Worm (Caenorhabditis elegans) whole organism, early embryonic: ENCODE measurements around the gene cutl-3.

Experiments used
- B0310.2 ChIP-seq: sonication (generic microtip); optimal IDR thresholded peaks from 2 replicates; lab custom pipeline; 2016; ENCODE audit warnings: mild to moderate bottlenecking, missing genetic modification characterization, missing compliant biosample characterization
- F13C5.2 ChIP-seq: sonication (generic microtip); optimal IDR thresholded peaks from 2 replicates; lab custom pipeline; 2017; ENCODE audit warnings: mild to moderate bottlenecking, missing genetic modification characterization, inconsistent platforms, missing compliant biosample characterization
- aly-1 ChIP-seq: sonication (generic microtip); optimal IDR thresholded peaks from 2 replicates; lab custom pipeline; 2016; ENCODE audit warnings: missing genetic modification characterization, missing compliant biosample characterization
- ama-1 ChIP-seq: fragments of 150-350 bp; optimal IDR thresholded peaks from 2 replicates; lab custom pipeline; 2014
- ceh-13 ChIP-seq: fragments of 200-800 bp; sonication (Bioruptor generic); optimal IDR thresholded peaks from 2 replicates; lab custom pipeline; 2018; ENCODE audit warnings: mild to moderate bottlenecking, missing genetic modification characterization, missing compliant biosample characterization
- ceh-36 ChIP-seq: sonication (generic microtip); optimal IDR thresholded peaks from 2 replicates; lab custom pipeline; 2016; ENCODE audit warnings: missing genetic modification characterization, inconsistent platforms, missing compliant biosample characterization
- ets-7 ChIP-seq: sonication (generic microtip); optimal IDR thresholded peaks from 2 replicates; lab custom pipeline; 2016; ENCODE audit warnings: missing genotype, missing genetic modification characterization, missing compliant biosample characterization
- flt-1 ChIP-seq: fragments of 200-800 bp; sonication (Bioruptor generic); IDR thresholded peaks from 2 replicates; pipeline ENCODE4 v1.3.6; 2022; ENCODE audit warnings: missing genetic modification characterization, missing compliant biosample characterization
- hmbx-1 ChIP-seq: sonication (generic microtip); optimal IDR thresholded peaks from 2 replicates; lab custom pipeline; 2016; ENCODE audit warnings: mild to moderate bottlenecking, missing genetic modification characterization, missing compliant biosample characterization
- hmg-4 ChIP-seq: fragments of 200-800 bp; sonication (Bioruptor generic); optimal IDR thresholded peaks from 2 replicates; lab custom pipeline; 2018; ENCODE audit warnings: mild to moderate bottlenecking, missing genetic modification characterization, missing compliant biosample characterization
- hnd-1 ChIP-seq: sonication (generic microtip); optimal IDR thresholded peaks from 2 replicates; lab custom pipeline; 2016; ENCODE audit warnings: missing genetic modification characterization, missing compliant biosample characterization
- pes-1 ChIP-seq: fragments of 200-800 bp; sonication (Bioruptor generic); IDR thresholded peaks from 2 replicates; pipeline ENCODE4 v1.3.6; 2022; ENCODE audit warnings: missing genetic modification reagents, missing genetic modification characterization, missing compliant biosample characterization
- scrt-1 ChIP-seq: fragments of 200-800 bp; sonication (Bioruptor generic); IDR thresholded peaks from 2 replicates; pipeline ENCODE4 v1.3.6; 2022; ENCODE audit warnings: missing genetic modification characterization, missing compliant biosample characterization
- sea-1 ChIP-seq: fragments of 200-800 bp; sonication (Bioruptor generic); conservative IDR thresholded peaks from 2 replicates; pipeline ENCODE4 v1.3.6; 2022; ENCODE audit warnings: missing genetic modification characterization, missing compliant biosample characterization
- tbx-11 ChIP-seq: fragments of 200-800 bp; sonication (Bioruptor generic); IDR thresholded peaks from 2 replicates; pipeline ENCODE4 v1.3.6; 2022; ENCODE audit warnings: missing genetic modification characterization, missing compliant biosample characterization
- tbx-37 ChIP-seq: fragments of 200-800 bp; sonication (Bioruptor generic); conservative IDR thresholded peaks from 2 replicates; pipeline ENCODE4 v1.3.6; 2022; ENCODE audit warnings: missing genetic modification reagents, missing genetic modification characterization, missing compliant biosample characterization
- tra-4 ChIP-seq: sonication (generic microtip); optimal IDR thresholded peaks from 2 replicates; lab custom pipeline; 2017; ENCODE audit warnings: missing genetic modification characterization, missing compliant biosample characterization

The cutl-3 gene

DNA sequence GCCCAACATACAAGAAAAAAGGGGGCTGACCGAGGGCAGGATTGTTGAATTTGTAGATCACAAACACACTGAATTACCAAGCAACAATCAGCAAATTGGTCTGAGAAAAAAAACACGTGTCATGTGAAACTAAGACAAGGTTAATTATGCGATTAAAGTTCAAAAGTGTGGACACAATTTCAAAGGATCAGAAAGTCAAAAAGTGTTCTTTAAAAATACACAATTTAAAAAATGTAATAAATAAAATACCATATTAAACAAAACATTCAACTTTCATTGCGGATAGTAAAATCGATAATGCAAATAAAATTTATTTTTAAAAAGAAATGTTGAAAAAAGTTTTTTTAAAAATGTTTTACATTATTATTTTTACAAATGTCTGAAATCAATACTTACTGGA is at the start of gene cutl-3:
TSS of gene cutl-3 (minus strand) at position 101 of the 400 bp plus-strand sequence.
- TF ChIP-seq F13C5.2 (no peak), tra-4 (tag; lab: Kevin White, UChicago) (no peak), hmbx-1 (tag; lab: Kevin White, UChicago) (no peak), pes-1 (GFP tag; lab: Robert Waterston, UW) (no peak), tbx-37 (GFP tag; lab: Robert Waterston, UW) (no peak), ceh-36 (tag; lab: Kevin White, UChicago) (no peak), tbx-11 (GFP tag; lab: Robert Waterston, UW) (no peak), scrt-1 (GFP tag; lab: Robert Waterston, UW) (no peak), ets-7 (tag; lab: Kevin White, UChicago) (no peak), aly-1 (no peak), sea-1 (GFP tag; lab: Robert Waterston, UW) (no peak), hnd-1 (tag; lab: Kevin White, UChicago) (no peak)

ce11 chrX:15047541-15047940 is 48.5 kb upstream of the cutl-3 start:
- TF ChIP-seq scrt-1 (GFP tag; lab: Robert Waterston, UW), result no peak
- no peak for TF ChIP-seq ceh-13 (GFP tag; lab: Kevin White, UChicago)
- TF ChIP-seq tbx-37 (GFP tag; lab: Robert Waterston, UW), result no peak
- no peak for TF ChIP-seq tra-4 (tag; lab: Kevin White, UChicago)
- no peak for TF ChIP-seq B0310.2
- no peak for TF ChIP-seq ama-1 (lab: Kevin White, UChicago)
- no peak for TF ChIP-seq tbx-11 (GFP tag; lab: Robert Waterston, UW)
- no peak for TF ChIP-seq sea-1 (GFP tag; lab: Robert Waterston, UW)
- no peak for TF ChIP-seq aly-1
- no peak for TF ChIP-seq hmg-4 (GFP tag; lab: Kevin White, UChicago)
- TF ChIP-seq ets-7 (tag; lab: Kevin White, UChicago), result no peak
- no peak for TF ChIP-seq F13C5.2
- TF ChIP-seq flt-1 (GFP tag; lab: Robert Waterston, UW), result no peak
- no peak for TF ChIP-seq ceh-36 (tag; lab: Kevin White, UChicago)
- TF ChIP-seq hmbx-1 (tag; lab: Kevin White, UChicago), result no peak
- no peak for TF ChIP-seq pes-1 (GFP tag; lab: Robert Waterston, UW)
- TF ChIP-seq hnd-1 (tag; lab: Kevin White, UChicago), result no peak

- TF ChIP-seq tra-4 (tag; lab: Kevin White, UChicago) (no peak), hmbx-1 (tag; lab: Kevin White, UChicago) (no peak), ceh-13 (GFP tag; lab: Kevin White, UChicago) (no peak)
Observed at ce11 chrX:15045401-15045800, 46.4 kb upstream of the cutl-3 start.

- no peak for TF ChIP-seq ceh-36 (tag; lab: Kevin White, UChicago)
- TF ChIP-seq hmbx-1 (tag; lab: Kevin White, UChicago), result no peak
- TF ChIP-seq scrt-1 (GFP tag; lab: Robert Waterston, UW), result no peak
- no peak for TF ChIP-seq tra-4 (tag; lab: Kevin White, UChicago)
- TF ChIP-seq hnd-1 (tag; lab: Kevin White, UChicago), result no peak
- TF ChIP-seq sea-1 (GFP tag; lab: Robert Waterston, UW), result no peak
- no peak for TF ChIP-seq flt-1 (GFP tag; lab: Robert Waterston, UW)
- no peak for TF ChIP-seq hmg-4 (GFP tag; lab: Kevin White, UChicago)
- no peak for TF ChIP-seq F13C5.2
- TF ChIP-seq pes-1 (GFP tag; lab: Robert Waterston, UW), result no peak
Observed at ce11 chrX:15042549-15042948, 43.5 kb upstream of the cutl-3 start.

ce11 chrX:15041340-15041739 is 42.3 kb upstream of the cutl-3 start:
- TF ChIP-seq ceh-36 (tag; lab: Kevin White, UChicago) (peak; percentile 1), aly-1 (no peak)

DNA sequence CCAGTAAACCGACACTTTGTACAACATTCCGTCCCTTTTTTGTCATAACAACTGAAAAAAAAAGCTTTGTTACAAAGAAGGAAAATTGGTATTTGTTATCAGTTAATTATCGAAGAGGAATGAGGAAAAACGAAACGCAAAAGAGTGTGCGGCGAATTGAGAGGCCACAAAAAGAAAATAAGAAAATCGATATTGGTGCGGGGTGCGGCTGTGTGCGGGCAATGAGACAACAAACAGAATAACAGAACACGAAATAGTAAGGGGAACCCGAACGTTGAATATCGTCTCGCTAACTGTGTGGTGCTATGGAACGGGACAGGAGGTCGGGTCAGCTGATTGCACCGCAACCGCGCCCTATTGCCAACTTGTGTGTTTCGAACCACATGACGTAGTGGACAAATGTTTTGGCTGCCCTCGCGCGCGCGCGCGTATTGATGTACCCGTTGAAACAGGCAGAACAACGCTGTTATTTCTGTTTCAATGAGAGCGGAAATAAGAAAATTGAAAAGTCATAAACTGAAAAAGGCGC is 41.6 kb upstream of the cutl-3 start, which contains the start of gene C18B12.4:
TSS of gene C18B12.4 (minus strand) at position 51 of the 529 bp plus-strand sequence.
- TF ChIP-seq F13C5.2 (peak; percentile 55), hmg-4 (GFP tag; lab: Kevin White, UChicago) (peak; percentile 79), scrt-1 (GFP tag; lab: Robert Waterston, UW) (0 out of 2 replicates have a peak, but pooled peaks have one; percentile 30), ceh-13 (GFP tag; lab: Kevin White, UChicago) (no peak), flt-1 (GFP tag; lab: Robert Waterston, UW) (0 out of 2 replicates have a peak, but pooled peaks have one; percentile 27), hnd-1 (tag; lab: Kevin White, UChicago) (no peak)

- no peak for TF ChIP-seq hmg-4 (GFP tag; lab: Kevin White, UChicago)
- TF ChIP-seq tra-4 (tag; lab: Kevin White, UChicago), result no peak
- TF ChIP-seq scrt-1 (GFP tag; lab: Robert Waterston, UW), result no peak
- TF ChIP-seq hnd-1 (tag; lab: Kevin White, UChicago), result no peak
- TF ChIP-seq hmbx-1 (tag; lab: Kevin White, UChicago), result no peak
- TF ChIP-seq flt-1 (GFP tag; lab: Robert Waterston, UW), result no peak
- TF ChIP-seq aly-1, result no peak
- TF ChIP-seq B0310.2, result no peak
- TF ChIP-seq ceh-36 (tag; lab: Kevin White, UChicago), result no peak
- TF ChIP-seq tbx-11 (GFP tag; lab: Robert Waterston, UW), result no peak
- no peak for TF ChIP-seq tbx-37 (GFP tag; lab: Robert Waterston, UW)
- TF ChIP-seq F13C5.2, result no peak
- TF ChIP-seq pes-1 (GFP tag; lab: Robert Waterston, UW), result no peak
- no peak for TF ChIP-seq ceh-13 (GFP tag; lab: Kevin White, UChicago)
- TF ChIP-seq ets-7 (tag; lab: Kevin White, UChicago), result no peak
- no peak for TF ChIP-seq ama-1 (lab: Kevin White, UChicago)
- no peak for TF ChIP-seq sea-1 (GFP tag; lab: Robert Waterston, UW)
Observed at ce11 chrX:15039696-15040212, 40.8 kb upstream of the cutl-3 start.
